Worm (Caenorhabditis elegans) whole organism, L1 larva: ENCODE measurements around the gene F55G11.4.
A peak's percentile ranks its signal among the peaks of the same experiment; 100 is the strongest.

Source experiments
- C16A3.4 ChIP-seq: fragments of 150-350 bp; optimal IDR thresholded peaks from 2 replicates; lab custom pipeline; 2014; ENCODE audit warnings: missing biosample characterization, missing genetic modification characterization
- F16B12.6 ChIP-seq: fragments of 150-350 bp; optimal IDR thresholded peaks from 2 replicates; lab custom pipeline; 2014; ENCODE audit warnings: missing biosample characterization, missing genetic modification characterization
- aha-1 ChIP-seq: fragments of 150-350 bp; optimal IDR thresholded peaks from 2 replicates; lab custom pipeline; 2014; ENCODE audit warnings: missing biosample characterization, missing genetic modification characterization
- alr-1 ChIP-seq: fragments of 200-800 bp; sonication (Bioruptor generic); optimal IDR thresholded peaks from 2 replicates; lab custom pipeline; 2018; ENCODE audit warnings: borderline replicate concordance, mild to moderate bottlenecking, missing genetic modification characterization, missing compliant biosample characterization
- ceh-82 ChIP-seq, 3 experiments: fragments of 150-350 bp in 1 of 3; sonication (generic microtip) in 2 of 3; optimal IDR thresholded peaks; 2 replicates each; lab custom pipeline; 2014 to 2017; ENCODE audit warnings: missing biosample characterization in 3 of 3, missing genetic modification characterization in 3 of 3
- ceh-88 ChIP-seq: fragments of 200-800 bp; sonication (Bioruptor generic); IDR thresholded peaks from 2 replicates; pipeline ENCODE4 v1.3.6; 2022; ENCODE audit warnings: missing genetic modification characterization, missing compliant biosample characterization
- ces-1 ChIP-seq: fragments of 150-350 bp; optimal IDR thresholded peaks from 2 replicates; lab custom pipeline; 2014; ENCODE audit warnings: missing biosample characterization, missing genetic modification reagents, missing genetic modification characterization
- dpl-1 ChIP-seq, 3 experiments: fragments of 150-350 bp in 2 of 3; sonication (generic microtip) in 1 of 3; optimal IDR thresholded peaks; 2 replicates each; lab custom pipeline; 2014 to 2017; ENCODE audit warnings: missing biosample characterization in 3 of 3, missing genetic modification characterization in 3 of 3, missing genetic modification reagents in 3 of 3
- dsc-1 ChIP-seq: sonication (generic microtip); optimal IDR thresholded peaks from 2 replicates; lab custom pipeline; 2016; ENCODE audit warnings: mild to moderate bottlenecking, missing genetic modification characterization, missing compliant biosample characterization
- efl-1 ChIP-seq, 4 experiments: fragments of 150-350 bp; optimal IDR thresholded peaks in 3 of 4; peaks in 1 of 4; 1 replicate in 1 of 4; 2 replicates in 3 of 4; lab custom pipeline; 2014; ENCODE audit warnings: missing biosample characterization in 2 of 4, missing genetic modification characterization in 2 of 4, missing genetic modification reagents in 2 of 4
- efl-3 ChIP-seq: fragments of 200-800 bp; sonication (Bioruptor generic); optimal IDR thresholded peaks from 2 replicates; lab custom pipeline; 2018; ENCODE audit warnings: mild to moderate bottlenecking, missing genetic modification characterization, missing compliant biosample characterization
- egl-27 ChIP-seq, 2 experiments: fragments of 150-350 bp in 1 of 2; sonication (generic microtip); optimal IDR thresholded peaks; 3 replicates each; lab custom pipeline; 2017 to 2018; ENCODE audit warnings: missing biosample characterization in 2 of 2, missing genetic modification characterization in 2 of 2, missing genetic modification reagents in 2 of 2
- elt-2 ChIP-seq: sonication (generic microtip); optimal IDR thresholded peaks from 2 replicates; lab custom pipeline; 2016; ENCODE audit warnings: missing genetic modification characterization, mild to moderate bottlenecking, inconsistent platforms, missing compliant biosample characterization, missing genetic modification reagents
- elt-3 ChIP-seq, 6 experiments: fragments of 150-350 bp in 1 of 6; sonication (generic microtip); optimal IDR thresholded peaks; 2 replicates each; lab custom pipeline; 2017 to 2018; ENCODE audit warnings: missing biosample characterization in 6 of 6, missing genetic modification characterization in 6 of 6, inconsistent platforms in 1 of 6
- ets-5 ChIP-seq: fragments of 200-800 bp; sonication (Bioruptor generic); IDR thresholded peaks from 2 replicates; pipeline ENCODE4 v1.3.6; 2022; ENCODE audit warnings: missing genetic modification characterization, missing compliant biosample characterization
- fkh-10 ChIP-seq: sonication (generic microtip); optimal IDR thresholded peaks from 2 replicates; lab custom pipeline; 2017; ENCODE audit warnings: missing biosample characterization, missing genetic modification reagents, missing genetic modification characterization
- fkh-8 ChIP-seq: sonication (generic microtip); optimal IDR thresholded peaks from 2 replicates; lab custom pipeline; 2016; ENCODE audit warnings: mild to moderate bottlenecking, missing genetic modification characterization, missing compliant biosample characterization
- fos-1 ChIP-seq: fragments of 150-350 bp; optimal IDR thresholded peaks from 2 replicates; lab custom pipeline; 2014; ENCODE audit warnings: missing biosample characterization, missing genetic modification characterization
- grh-1 ChIP-seq: fragments of 200-800 bp; sonication (Bioruptor generic); IDR thresholded peaks from 2 replicates; pipeline ENCODE4 v1.3.6; 2022; ENCODE audit warnings: missing genetic modification reagents, missing genetic modification characterization, missing compliant biosample characterization
- jun-1 ChIP-seq: fragments of 150-350 bp; optimal IDR thresholded peaks from 2 replicates; lab custom pipeline; 2014; ENCODE audit warnings: missing biosample characterization, missing genetic modification reagents, missing genetic modification characterization
- lin-14 ChIP-seq: fragments of 200-800 bp; sonication (Bioruptor generic); optimal IDR thresholded peaks from 2 replicates; lab custom pipeline; 2018; ENCODE audit warnings: mild to moderate bottlenecking, missing genetic modification characterization, moderate library complexity, missing compliant biosample characterization
- lin-15B ChIP-seq: fragments of 150-350 bp; sonication (generic microtip); optimal IDR thresholded peaks from 3 replicates; lab custom pipeline; 2014; ENCODE audit warnings: missing biosample characterization, missing genetic modification characterization
- lin-35 ChIP-seq, 2 experiments: fragments of 150-350 bp; optimal IDR thresholded peaks; 2 replicates each; lab custom pipeline; 2014; ENCODE audit warnings: missing biosample characterization in 2 of 2, missing genetic modification characterization in 2 of 2, missing genetic modification reagents in 2 of 2
- lsy-2 ChIP-seq, 2 experiments: fragments of 150-350 bp; optimal IDR thresholded peaks; 2 replicates each; lab custom pipeline; 2014; ENCODE audit warnings: missing biosample characterization in 2 of 2, missing genetic modification characterization in 2 of 2
- mab-9 ChIP-seq: fragments of 200-800 bp; sonication (Bioruptor generic); IDR thresholded peaks from 2 replicates; pipeline ENCODE4 v1.3.6; 2022; ENCODE audit warnings: missing genetic modification reagents, missing genetic modification characterization, missing compliant biosample characterization
- mep-1 ChIP-seq: fragments of 150-350 bp; optimal IDR thresholded peaks from 2 replicates; lab custom pipeline; 2014; ENCODE audit warnings: missing biosample characterization, missing genetic modification characterization
- nhr-19 ChIP-seq: fragments of 200-800 bp; sonication (Bioruptor generic); conservative IDR thresholded peaks from 2 replicates; pipeline ENCODE4 v1.3.6; 2022; ENCODE audit warnings: missing genetic modification characterization, missing compliant biosample characterization
- nhr-237 ChIP-seq: fragments of 150-350 bp; optimal IDR thresholded peaks from 2 replicates; lab custom pipeline; 2014; ENCODE audit warnings: missing biosample characterization, missing genetic modification characterization
- nhr-47 ChIP-seq: sonication (generic microtip); optimal IDR thresholded peaks from 2 replicates; lab custom pipeline; 2016; ENCODE audit warnings: mild to moderate bottlenecking, missing genetic modification characterization, moderate library complexity, missing compliant biosample characterization
- nhr-71 ChIP-seq: sonication (generic microtip); optimal IDR thresholded peaks from 2 replicates; lab custom pipeline; 2016; ENCODE audit warnings: mild to moderate bottlenecking, missing genetic modification characterization, moderate library complexity, missing compliant biosample characterization
- nhr-77 ChIP-seq: fragments of 150-350 bp; optimal IDR thresholded peaks from 2 replicates; lab custom pipeline; 2014; ENCODE audit warnings: missing biosample characterization, missing genetic modification characterization
- nhr-85 ChIP-seq: sonication (generic microtip); peaks from one replicate; lab custom pipeline; 2016; ENCODE audit warnings: missing genetic modification characterization, inconsistent platforms, missing compliant biosample characterization
- nhr-90 ChIP-seq: sonication (generic microtip); optimal IDR thresholded peaks from 2 replicates; lab custom pipeline; 2016; ENCODE audit warnings: mild to moderate bottlenecking, missing genetic modification characterization, missing compliant biosample characterization; ENCODE audit not compliant: poor library complexity
- pag-3 ChIP-seq: sonication (generic microtip); optimal IDR thresholded peaks from 2 replicates; lab custom pipeline; 2017; ENCODE audit warnings: missing genetic modification characterization, mild to moderate bottlenecking, missing compliant biosample characterization, antibody characterized with exemption, borderline replicate concordance; ENCODE audit not compliant: insufficient read depth
- pax-3 ChIP-seq: fragments of 200-800 bp; sonication (Bioruptor generic); optimal IDR thresholded peaks from 2 replicates; lab custom pipeline; 2018; ENCODE audit warnings: mild to moderate bottlenecking, missing genetic modification characterization, moderate library complexity, missing compliant biosample characterization
- rnt-1 ChIP-seq: sonication (generic microtip); optimal IDR thresholded peaks from 2 replicates; lab custom pipeline; 2016; ENCODE audit warnings: mild to moderate bottlenecking, missing genetic modification characterization, moderate library complexity, missing compliant biosample characterization
- snpc-4 ChIP-seq: fragments of 150-350 bp; optimal IDR thresholded peaks from 2 replicates; lab custom pipeline; 2014; ENCODE audit warnings: missing biosample characterization, missing genetic modification characterization
- snu-23 ChIP-seq: sonication (generic microtip); optimal IDR thresholded peaks from 2 replicates; lab custom pipeline; 2016; ENCODE audit warnings: missing genetic modification characterization, missing compliant biosample characterization
- sox-4 ChIP-seq: sonication (generic microtip); optimal IDR thresholded peaks from 2 replicates; lab custom pipeline; 2016; ENCODE audit warnings: missing genetic modification characterization, missing compliant biosample characterization
- swsn-7 ChIP-seq: sonication (generic microtip); optimal IDR thresholded peaks from 2 replicates; lab custom pipeline; 2016; ENCODE audit warnings: missing genetic modification characterization, missing compliant biosample characterization
- tlp-1 ChIP-seq: fragments of 150-350 bp; optimal IDR thresholded peaks from 2 replicates; lab custom pipeline; 2014; ENCODE audit warnings: missing biosample characterization, missing genetic modification characterization
- unc-98 ChIP-seq: fragments of 200-800 bp; sonication (Bioruptor generic); IDR thresholded peaks from 2 replicates; pipeline ENCODE4 v1.3.6; 2022; ENCODE audit warnings: missing genetic modification characterization, missing compliant biosample characterization
- vab-15 ChIP-seq: sonication (generic microtip); optimal IDR thresholded peaks from 2 replicates; lab custom pipeline; 2017; ENCODE audit warnings: missing genotype, mild to moderate bottlenecking, missing genetic modification characterization, missing compliant biosample characterization

The F55G11.4 gene

DNA sequence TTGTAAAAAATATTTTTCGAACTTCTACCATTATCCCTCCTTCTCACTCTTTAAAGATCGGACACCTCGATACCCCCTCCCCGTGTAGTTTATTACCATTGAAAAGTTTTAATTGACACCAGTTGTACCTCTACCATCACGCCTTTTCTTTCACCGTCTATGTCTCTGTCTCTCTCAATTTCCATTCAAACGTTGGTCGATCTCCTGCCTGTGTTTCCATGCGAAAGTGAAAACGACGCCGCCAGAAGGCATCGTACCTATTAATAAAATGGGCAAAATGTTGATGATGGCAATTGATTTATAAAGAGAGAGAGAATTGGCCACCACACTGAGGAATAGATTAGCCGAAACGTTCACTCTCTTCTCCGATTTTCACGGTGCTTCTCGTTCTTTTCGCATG is 39.8 kb downstream of the F55G11.4 start (continued):
- peak; percentile 75 for TF ChIP-seq nhr-85 (tag; lab: Kevin White, UChicago)
- TF ChIP-seq ceh-88, result no peak
- no peak for TF ChIP-seq fkh-10 (GFP tag; lab: Kevin White, UChicago)

DNA sequence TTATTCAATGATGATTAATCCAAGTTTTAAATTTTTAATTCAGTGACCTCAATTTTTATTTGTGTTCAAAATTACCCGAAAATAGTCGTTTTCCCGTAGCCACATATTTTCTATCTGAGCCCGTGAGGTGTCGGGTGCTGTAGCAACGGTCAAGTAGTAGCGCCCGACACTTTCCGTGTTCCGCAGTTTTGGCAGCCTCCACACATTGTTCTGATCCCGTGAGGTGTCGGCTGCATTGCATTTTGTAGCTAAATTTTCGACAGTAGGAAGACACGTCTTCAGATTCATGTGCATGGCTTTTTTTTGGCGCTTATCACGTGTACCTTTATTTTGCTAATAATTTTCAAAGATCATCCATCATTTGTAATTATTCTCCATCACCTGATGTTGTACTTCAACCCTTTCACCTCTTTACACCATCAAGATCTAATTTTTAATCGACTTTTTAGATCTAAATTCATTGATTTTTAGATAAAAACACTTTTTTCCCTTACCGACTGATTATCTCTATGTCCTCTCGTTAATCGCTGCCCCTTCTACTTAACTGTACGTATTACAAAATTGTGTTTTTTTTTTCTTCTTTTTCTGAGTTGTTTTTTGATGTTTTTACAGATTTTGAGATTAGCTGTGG is 40.4 kb downstream of the F55G11.4 start:
- TF ChIP-seq lin-14 (GFP tag; lab: Kevin White, UChicago) (peak; percentile 20), snpc-4 (tag; lab: Kevin White, UChicago) (peak; percentile 82), nhr-85 (tag; lab: Kevin White, UChicago) (peak; percentile 87), nhr-77 (no peak), efl-3 (no peak)

DNA sequence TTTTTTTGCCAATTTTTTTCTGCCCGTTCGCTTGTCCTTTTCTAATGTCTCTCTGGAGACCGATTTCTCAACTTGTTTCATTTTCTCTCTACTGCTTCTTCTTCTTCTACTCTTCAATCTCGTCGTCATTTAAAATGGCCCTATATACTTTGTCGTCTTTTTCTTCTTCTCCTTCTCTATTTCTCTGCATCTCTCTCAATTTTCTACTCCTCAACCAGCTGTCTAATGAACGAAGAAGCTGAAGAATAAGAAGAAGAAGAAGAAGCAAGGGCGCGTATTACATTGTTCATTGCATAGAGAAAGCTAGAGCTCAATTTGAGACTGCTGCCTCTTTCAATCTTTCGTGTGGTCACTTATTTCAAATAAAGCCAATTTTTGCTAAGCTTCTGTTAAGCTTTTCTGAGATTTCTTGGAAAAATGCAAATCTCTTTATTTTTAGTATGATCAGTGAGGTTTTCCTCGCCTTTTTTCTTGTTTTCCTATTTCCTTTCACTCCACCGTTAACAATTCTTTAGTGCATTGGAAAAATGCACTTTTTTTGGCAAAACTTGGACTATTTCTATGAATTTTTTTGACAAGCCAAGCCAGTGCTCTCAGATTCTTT is 42.5 kb downstream of the F55G11.4 start:
- peak; percentile 37 for TF ChIP-seq nhr-71
- peak in 1 of 3 experiments; percentile 11 for TF ChIP-seq ceh-82 (tag; optimal IDR thresholded peaks at IDR 0.05; lab: Kevin White, UChicago)
- no peak for TF ChIP-seq nhr-237 (tag; lab: Kevin White, UChicago)
- TF ChIP-seq snu-23 (GFP tag; lab: Kevin White, UChicago), result peak; percentile 31
- peak in 1 of 2 experiments; percentile 35 for TF ChIP-seq lsy-2 (tag; optimal IDR thresholded peaks at IDR 0.05; lab: Kevin White, UChicago)
- peak; percentile 11 for TF ChIP-seq fkh-10 (GFP tag; lab: Kevin White, UChicago)
- TF ChIP-seq elt-2, result no peak
- peak; percentile 28 for TF ChIP-seq pax-3 (tag; lab: Kevin White, UChicago)
- peak; percentile 24 to 29 for TF ChIP-seq efl-1 (optimal IDR thresholded peaks at IDR 0.05; lab: Kevin White, UChicago)
- no peak for TF ChIP-seq efl-1 (GFP tag; optimal IDR thresholded peaks at IDR 0.05 in 1 of 2; lab: Kevin White, UChicago)
- TF ChIP-seq rnt-1, result peak; percentile 30
- no peak for TF ChIP-seq nhr-19 (GFP tag; lab: Robert Waterston, UW)
- peak; percentile 89 for TF ChIP-seq dsc-1 (tag; lab: Kevin White, UChicago)
- TF ChIP-seq dpl-1 (GFP tag; optimal IDR thresholded peaks at IDR 0.05; lab: Kevin White, UChicago), result no peak
- peak; percentile 15 for TF ChIP-seq swsn-7
- TF ChIP-seq mep-1 (tag; lab: Kevin White, UChicago), result peak; percentile 27
- no peak for TF ChIP-seq pag-3 (tag; lab: Kevin White, UChicago)
- no peak for TF ChIP-seq tlp-1 (tag; lab: Kevin White, UChicago)
- TF ChIP-seq fkh-8 (tag; lab: Kevin White, UChicago), result peak; percentile 53
- TF ChIP-seq elt-3 (tag; optimal IDR thresholded peaks at IDR 0.05; lab: Kevin White, UChicago), result no peak
- peak; percentile 87 for TF ChIP-seq lin-14 (GFP tag; lab: Kevin White, UChicago)
- peak; percentile 43 for TF ChIP-seq nhr-47 (tag; lab: Kevin White, UChicago)
- TF ChIP-seq lin-35 (GFP tag; optimal IDR thresholded peaks at IDR 0.05; lab: Kevin White, UChicago), result no peak
- no peak for TF ChIP-seq aha-1 (tag; lab: Kevin White, UChicago)
- TF ChIP-seq mab-9 (GFP tag; lab: Robert Waterston, UW), result no peak
- TF ChIP-seq ets-5 (GFP tag; lab: Robert Waterston, UW), result no peak

DNA sequence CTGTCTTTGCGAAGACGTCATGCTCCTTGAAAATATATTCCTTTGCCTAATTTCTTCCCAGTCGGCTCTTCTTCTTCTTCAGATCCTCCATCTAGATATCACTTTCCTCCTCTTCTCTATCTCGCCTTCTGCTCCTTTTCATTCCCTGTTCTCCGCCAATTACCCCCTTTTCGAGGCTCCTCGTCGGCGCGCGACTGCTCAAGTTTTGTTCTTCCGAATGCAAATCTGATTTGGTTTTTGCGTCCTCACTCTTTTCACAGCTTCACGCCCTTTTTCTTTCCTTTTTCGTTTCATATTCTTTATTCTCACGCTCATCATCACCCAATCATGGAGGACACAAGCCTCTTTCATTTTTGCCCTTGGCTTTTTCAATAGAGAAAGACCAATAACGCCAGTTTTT is 43.4 kb downstream of the F55G11.4 start:
- TF ChIP-seq grh-1 (no peak), nhr-71 (no peak), egl-27 (tag; optimal IDR thresholded peaks at IDR 0.05; lab: Kevin White, UChicago) (no peak), nhr-90 (tag; lab: Kevin White, UChicago) (no peak), jun-1 (tag; lab: Kevin White, UChicago) (no peak), dpl-1 (GFP tag; optimal IDR thresholded peaks at IDR 0.05; lab: Kevin White, UChicago) (no peak), elt-3 (tag; optimal IDR thresholded peaks at IDR 0.05; lab: Kevin White, UChicago) (no peak), lin-14 (GFP tag; lab: Kevin White, UChicago) (peak; percentile 74), ces-1 (GFP tag; lab: Kevin White, UChicago) (peak; percentile 5), rnt-1 (no peak), ets-5 (GFP tag; lab: Robert Waterston, UW) (no peak), F16B12.6 (no peak), sox-4 (tag; lab: Kevin White, UChicago) (no peak), fos-1 (no peak), pax-3 (tag; lab: Kevin White, UChicago) (no peak), alr-1 (tag; lab: Kevin White, UChicago) (no peak), lin-15B (tag; lab: Kevin White, UChicago) (no peak), vab-15 (no peak), C16A3.4 (tag; lab: Kevin White, UChicago) (no peak), fkh-8 (tag; lab: Kevin White, UChicago) (no peak), unc-98 (GFP tag; lab: Robert Waterston, UW) (no peak), fkh-10 (GFP tag; lab: Kevin White, UChicago) (peak; percentile 83), efl-3 (no peak)
